Worm (Caenorhabditis elegans) whole organism, L1 larva: ENCODE data around the gene Y66D12A.19.

ENCODE experiments used
- C04F5.9 ChIP-seq: sonication (generic microtip); optimal IDR thresholded peaks from 2 replicates; lab custom pipeline; 2016; ENCODE audit warnings: missing genetic modification characterization, missing compliant biosample characterization
- ama-1 ChIP-seq: fragments of 150-350 bp; optimal IDR thresholded peaks from 2 replicates; lab custom pipeline; 2014
- hlh-17 ChIP-seq: fragments of 200-800 bp; sonication (Bioruptor generic); optimal IDR thresholded peaks from 2 replicates; lab custom pipeline; 2018; ENCODE audit warnings: missing genetic modification characterization, mild to moderate bottlenecking, missing compliant biosample characterization, moderate library complexity, borderline replicate concordance
- mep-1 ChIP-seq: fragments of 150-350 bp; optimal IDR thresholded peaks from 2 replicates; lab custom pipeline; 2014; ENCODE audit warnings: missing biosample characterization, missing genetic modification characterization
- nhr-11 ChIP-seq: fragments of 150-350 bp; optimal IDR thresholded peaks from 2 replicates; lab custom pipeline; 2014; ENCODE audit warnings: missing biosample characterization, missing genetic modification characterization
- nhr-12 ChIP-seq: sonication (generic microtip); optimal IDR thresholded peaks from 2 replicates; lab custom pipeline; 2017; ENCODE audit warnings: missing biosample characterization, missing genetic modification characterization
- nhr-20 ChIP-seq: sonication (generic microtip); optimal IDR thresholded peaks from 2 replicates; lab custom pipeline; 2016; ENCODE audit warnings: mild to moderate bottlenecking, missing genetic modification characterization, missing compliant biosample characterization
- snpc-4 ChIP-seq: fragments of 150-350 bp; optimal IDR thresholded peaks from 2 replicates; lab custom pipeline; 2014; ENCODE audit warnings: missing biosample characterization, missing genetic modification characterization
- snu-23 ChIP-seq: sonication (generic microtip); optimal IDR thresholded peaks from 2 replicates; lab custom pipeline; 2016; ENCODE audit warnings: missing genetic modification characterization, missing compliant biosample characterization
- tlp-1 ChIP-seq: fragments of 150-350 bp; optimal IDR thresholded peaks from 2 replicates; lab custom pipeline; 2014; ENCODE audit warnings: missing biosample characterization, missing genetic modification characterization
- unc-30 ChIP-seq: sonication (generic microtip); optimal IDR thresholded peaks from 2 replicates; lab custom pipeline; 2017; ENCODE audit warnings: missing biosample characterization, missing genetic modification characterization
- unc-62 ChIP-seq: fragments of 150-350 bp; optimal IDR thresholded peaks from 2 replicates; lab custom pipeline; 2014; ENCODE audit warnings: missing biosample characterization, missing genetic modification reagents, missing genetic modification characterization
- xbp-1 ChIP-seq: sonication (generic microtip); optimal IDR thresholded peaks from 2 replicates; lab custom pipeline; 2016; ENCODE audit warnings: missing genetic modification characterization, missing compliant biosample characterization
- ztf-4 ChIP-seq: fragments of 150-350 bp; optimal IDR thresholded peaks from 2 replicates; lab custom pipeline; 2014; ENCODE audit warnings: missing biosample characterization, missing genetic modification characterization

DNA sequence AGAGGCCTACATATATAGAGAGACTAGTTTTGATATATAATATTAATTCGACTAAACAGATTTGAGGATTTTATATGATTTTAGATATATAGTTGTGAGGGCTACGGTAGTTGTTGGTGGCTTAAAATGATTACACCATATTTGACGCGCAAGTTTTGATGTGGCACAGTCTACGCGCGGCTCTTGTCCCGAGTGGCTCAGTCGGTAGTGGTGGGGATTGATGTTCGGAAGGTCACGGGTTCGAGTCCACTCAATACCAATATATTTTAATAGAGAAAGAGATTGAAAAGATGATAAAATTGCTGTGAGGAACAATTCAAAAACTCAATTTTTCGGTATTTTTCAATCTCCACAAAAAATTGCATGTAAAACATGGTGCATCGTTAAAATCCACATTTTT is 36.0 kb upstream of the Y66D12A.19 start:
- TF ChIP-seq hlh-17 (GFP tag; lab: Kevin White, UChicago) (no peak), snu-23 (no peak), unc-30 (tag; lab: Kevin White, UChicago) (no peak), unc-62 (GFP tag; lab: Kevin White, UChicago) (no peak), xbp-1 (tag; lab: Kevin White, UChicago) (no peak), nhr-20 (tag; lab: Kevin White, UChicago) (no peak), mep-1 (tag; lab: Kevin White, UChicago) (no peak), ama-1 (lab: Kevin White, UChicago) (no peak), nhr-11 (tag; lab: Kevin White, UChicago) (no peak), tlp-1 (tag; lab: Kevin White, UChicago) (no peak), snpc-4 (tag; lab: Kevin White, UChicago) (no peak), nhr-12 (tag; lab: Kevin White, UChicago) (no peak), C04F5.9 (tag; lab: Kevin White, UChicago) (no peak), ztf-4 (tag; lab: Kevin White, UChicago) (no peak)
